Worm (Caenorhabditis elegans) whole organism, midembryonic: ENCODE data around the gene F18E9.1.

Experiments
- T22C8.4 ChIP-seq: fragments of 200-800 bp; sonication (Bioruptor generic); IDR thresholded peaks from 2 replicates; pipeline ENCODE4 v1.3.6; 2022; ENCODE audit warnings: missing genetic modification characterization, missing compliant biosample characterization
- cog-1 ChIP-seq: sonication (generic microtip); optimal IDR thresholded peaks from 2 replicates; lab custom pipeline; 2016; ENCODE audit warnings: missing genetic modification characterization, missing compliant biosample characterization
- flt-1 ChIP-seq: fragments of 200-800 bp; sonication (Bioruptor generic); IDR thresholded peaks from 2 replicates; pipeline ENCODE4 v1.3.6; 2022; ENCODE audit warnings: missing genetic modification characterization, missing compliant biosample characterization
- med-1 ChIP-seq: sonication (generic microtip); optimal IDR thresholded peaks from 2 replicates; lab custom pipeline; 2017; ENCODE audit warnings: missing genetic modification characterization, mild to moderate bottlenecking, missing compliant biosample characterization, antibody characterized with exemption, missing genetic modification reagents; ENCODE audit not compliant: insufficient read depth
- ref-1 ChIP-seq: fragments of 200-800 bp; sonication (Bioruptor generic); conservative IDR thresholded peaks from 2 replicates; pipeline ENCODE4 v1.3.6; 2022; ENCODE audit warnings: missing genetic modification reagents, missing genetic modification characterization, missing compliant biosample characterization
- ztf-23 ChIP-seq: fragments of 200-800 bp; sonication (Bioruptor generic); IDR thresholded peaks from 2 replicates; pipeline ENCODE4 v1.3.6; 2022; ENCODE audit warnings: missing genetic modification reagents, missing genetic modification characterization, missing compliant biosample characterization
- ztf-29 ChIP-seq: fragments of 200-800 bp; sonication (Bioruptor generic); IDR thresholded peaks from 2 replicates; pipeline ENCODE4 v1.3.6; 2022; ENCODE audit warnings: missing genetic modification reagents, missing genetic modification characterization, missing compliant biosample characterization

DNA sequence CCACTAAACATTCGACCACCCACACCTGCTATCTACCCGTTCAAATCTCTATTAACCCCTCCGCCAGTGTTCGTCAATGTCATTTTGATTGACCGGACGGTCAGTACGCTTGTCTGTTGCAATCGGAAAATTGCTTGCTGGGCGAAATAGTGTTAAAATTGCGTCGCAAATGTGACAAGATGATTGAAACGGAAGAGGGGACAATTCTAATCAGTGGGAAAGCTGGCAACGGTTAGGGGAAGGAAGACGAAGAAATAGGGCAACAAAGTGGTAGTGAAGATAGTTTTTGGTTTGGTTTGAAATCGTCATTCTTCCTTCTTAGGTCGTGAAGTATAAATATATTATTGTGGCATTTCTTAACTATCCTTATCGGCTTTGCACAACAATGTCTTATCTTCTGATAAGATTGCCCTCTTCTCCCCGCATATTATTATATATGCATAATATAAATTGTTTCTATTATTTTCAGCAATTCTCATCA lies 32.9 kb upstream of the F18E9.1 start:
- TF ChIP-seq flt-1 = no peak
- TF ChIP-seq cog-1 (tag; lab: Kevin White, UChicago) = no peak
- no peak for TF ChIP-seq ref-1 (GFP tag; lab: Robert Waterston, UW)
- no peak for TF ChIP-seq T22C8.4 (GFP tag; lab: Robert Waterston, UW)
- TF ChIP-seq ztf-23 = no peak
- no peak for TF ChIP-seq ztf-29 (GFP tag; lab: Robert Waterston, UW)
- TF ChIP-seq med-1 (GFP tag; lab: Kevin White, UChicago) = no peak
